Worm (Caenorhabditis elegans) whole organism, L2 larva: Measurements from ENCODE around the gene Y69A2AR.25.

Experiments
- ZK546.5 ChIP-seq: sonication (generic microtip); optimal IDR thresholded peaks from 2 replicates; lab custom pipeline; 2017; ENCODE audit warnings: missing biosample characterization, missing genetic modification characterization
- alr-1 ChIP-seq: fragments of 150-350 bp; optimal IDR thresholded peaks from 2 replicates; lab custom pipeline; 2014; ENCODE audit warnings: missing biosample characterization, missing genetic modification characterization
- ceh-16 ChIP-seq: fragments of 150-350 bp; optimal IDR thresholded peaks from 2 replicates; lab custom pipeline; 2014; ENCODE audit warnings: missing biosample characterization, missing genetic modification characterization
- mdl-1 ChIP-seq, 2 experiments: fragments of 150-350 bp in 1 of 2; sonication (generic microtip) in 1 of 2; optimal IDR thresholded peaks; 2 replicates each; lab custom pipeline; 2017; ENCODE audit warnings: missing biosample characterization in 2 of 2, missing genetic modification characterization in 2 of 2
- nhr-10 ChIP-seq: sonication (generic microtip); optimal IDR thresholded peaks from 2 replicates; lab custom pipeline; 2017; ENCODE audit warnings: missing biosample characterization, missing genetic modification characterization
- nhr-11 ChIP-seq: fragments of 150-350 bp; optimal IDR thresholded peaks from 2 replicates; lab custom pipeline; 2014; ENCODE audit warnings: missing biosample characterization, missing genetic modification characterization
- nhr-25 ChIP-seq: fragments of 150-350 bp; sonication (generic microtip); optimal IDR thresholded peaks from 3 replicates; lab custom pipeline; 2014; ENCODE audit warnings: missing biosample characterization, missing genetic modification characterization
- unc-55 ChIP-seq: fragments of 150-350 bp; sonication (generic microtip); optimal IDR thresholded peaks from 3 replicates; lab custom pipeline; 2014; ENCODE audit warnings: missing biosample characterization, missing genetic modification reagents, missing genetic modification characterization
- unc-62 ChIP-seq: fragments of 150-350 bp; optimal IDR thresholded peaks from 2 replicates; lab custom pipeline; 2014; ENCODE audit warnings: missing biosample characterization, missing genetic modification reagents, missing genetic modification characterization
- ztf-1 ChIP-seq: fragments of 200-800 bp; sonication (Bioruptor generic); conservative IDR thresholded peaks from 2 replicates; pipeline ENCODE4 v1.3.6; 2022; ENCODE audit warnings: missing genetic modification characterization, missing compliant biosample characterization

- no peak for TF ChIP-seq ceh-16
- TF ChIP-seq nhr-10 (tag; lab: Kevin White, UChicago), result no peak
- no peak for TF ChIP-seq nhr-25
- TF ChIP-seq unc-55 (GFP tag; lab: Kevin White, UChicago), result no peak
- TF ChIP-seq mdl-1 (tag; optimal IDR thresholded peaks at IDR 0.05; lab: Kevin White, UChicago), result no peak
- no peak for TF ChIP-seq ZK546.5
- no peak for TF ChIP-seq nhr-11 (tag; lab: Kevin White, UChicago)
- TF ChIP-seq alr-1 (tag; lab: Kevin White, UChicago), result no peak
- TF ChIP-seq ztf-1, result no peak
- no peak for TF ChIP-seq unc-62 (GFP tag; lab: Kevin White, UChicago)
Observed at ce11 chrIV:2561358-2561757, 6.8 kb downstream of the Y69A2AR.25 start, which contains the start of gene Y69A2AR.46.
